Fruit fly (Drosophila melanogaster) whole organism, embryonic: ENCODE data around the gene Cdc16.
A peak's percentile ranks its signal among the peaks of the same experiment; 100 is the strongest.

Experiments used
- Ada2b ChIP-seq: fragments of 200-800 bp; sonication (Bioruptor generic); IDR thresholded peaks from 2 replicates; pipeline ENCODE4 v1.3.6; 2022; ENCODE audit warnings: missing biosample characterization, missing genetic modification characterization
- Awh ChIP-seq: fragments of 200-800 bp; sonication (Bioruptor generic); IDR thresholded peaks from 2 replicates; pipeline ENCODE4, ENCODE4 v1.3.6; 2022; ENCODE audit warnings: missing biosample characterization, missing genetic modification characterization
- CG10462 ChIP-seq: fragments of 200-800 bp; sonication (Bioruptor generic); optimal IDR thresholded peaks from 2 replicates; lab custom pipeline; 2016; ENCODE audit warnings: missing biosample characterization, missing genetic modification characterization
- CG10565 ChIP-seq: fragments of 200-800 bp; sonication (Bioruptor generic); optimal IDR thresholded peaks from 3 replicates; lab custom pipeline; 2016; ENCODE audit warnings: missing biosample characterization, mild to moderate bottlenecking, missing genetic modification characterization
- CG10979 ChIP-seq: fragments of 200-800 bp; sonication (Bioruptor generic); optimal IDR thresholded peaks from 2 replicates; lab custom pipeline; 2018; ENCODE audit warnings: missing biosample characterization, mild to moderate bottlenecking, missing genetic modification characterization, moderate library complexity
- CG12744 ChIP-seq: fragments of 200-800 bp; sonication (Bioruptor generic); optimal IDR thresholded peaks from 2 replicates; lab custom pipeline; 2016; ENCODE audit warnings: missing biosample characterization, missing genetic modification characterization
- CG12769 ChIP-seq: fragments of 200-800 bp; sonication (Bioruptor generic); optimal IDR thresholded peaks from 2 replicates; lab custom pipeline; 2019; ENCODE audit warnings: missing biosample characterization, mild to moderate bottlenecking, missing genetic modification characterization, moderate library complexity
- CG13775 ChIP-seq: fragments of 200-800 bp; sonication (Bioruptor generic); optimal IDR thresholded peaks from 3 replicates; lab custom pipeline; 2017; ENCODE audit warnings: missing biosample characterization, mild to moderate bottlenecking, missing genetic modification characterization
- CG14710 ChIP-seq: fragments of 200-800 bp; sonication (Bioruptor generic); optimal IDR thresholded peaks from 3 replicates; lab custom pipeline; 2019; ENCODE audit warnings: missing biosample characterization, mild to moderate bottlenecking, missing genetic modification characterization, moderate library complexity
- CG17186 ChIP-seq: fragments of 200-800 bp; sonication (Bioruptor generic); optimal IDR thresholded peaks from 3 replicates; lab custom pipeline; 2017; ENCODE audit warnings: missing biosample characterization, missing genetic modification reagents, missing genetic modification characterization
- CG17361 ChIP-seq: fragments of 200-800 bp; sonication (Bioruptor generic); IDR thresholded peaks from 3 replicates; pipeline ENCODE4 v1.3.6; 2022; ENCODE audit warnings: missing biosample characterization, missing genetic modification characterization
- CG17385 ChIP-seq: fragments of 200-800 bp; sonication (Bioruptor generic); optimal IDR thresholded peaks from 3 replicates; lab custom pipeline; 2018; ENCODE audit warnings: missing biosample characterization, mild to moderate bottlenecking, missing genetic modification characterization
- CG17829 ChIP-seq: fragments of 200-800 bp; optimal IDR thresholded peaks from 2 replicates; lab custom pipeline; 2019; ENCODE audit warnings: missing biosample characterization, mild to moderate bottlenecking, missing genetic modification characterization, moderate library complexity
- CG18011 ChIP-seq: fragments of 200-800 bp; sonication (Bioruptor generic); optimal IDR thresholded peaks from 2 replicates; lab custom pipeline; 2017; ENCODE audit warnings: missing biosample characterization, missing genetic modification characterization, mild to moderate bottlenecking, moderate library complexity, missing genotype
- CG2116 ChIP-seq: fragments of 200-800 bp; sonication (Bioruptor generic); optimal IDR thresholded peaks from 3 replicates; lab custom pipeline; 2018; ENCODE audit warnings: missing biosample characterization, mild to moderate bottlenecking, missing genetic modification characterization
- CG2875 ChIP-seq: fragments of 200-800 bp; sonication (Bioruptor generic); optimal IDR thresholded peaks from 2 replicates; lab custom pipeline; 2017; ENCODE audit warnings: missing biosample characterization, mild to moderate bottlenecking, missing genetic modification characterization, missing genetic modification reagents
- CG3407 ChIP-seq: fragments of 200-800 bp; sonication (Bioruptor generic); optimal IDR thresholded peaks from 2 replicates; lab custom pipeline; 2018; ENCODE audit warnings: missing biosample characterization, mild to moderate bottlenecking, missing genetic modification characterization
- CG43689 ChIP-seq: fragments of 200-800 bp; sonication (Bioruptor generic); IDR thresholded peaks from 2 replicates; pipeline ENCODE4 v1.3.6; 2022; ENCODE audit warnings: missing biosample characterization, missing genetic modification characterization
- CG5180 ChIP-seq: fragments of 200-800 bp; sonication (Bioruptor generic); optimal IDR thresholded peaks from 3 replicates; lab custom pipeline; 2017; ENCODE audit warnings: missing biosample characterization, missing genetic modification characterization, mild to moderate bottlenecking, moderate library complexity, missing genetic modification reagents
- CG7745 ChIP-seq: fragments of 200-800 bp; sonication (Bioruptor generic); optimal IDR thresholded peaks from 2 replicates; lab custom pipeline; 2018; ENCODE audit warnings: missing biosample characterization, mild to moderate bottlenecking, missing genetic modification characterization, moderate library complexity
- CG9609 ChIP-seq: fragments of 200-800 bp; sonication (Bioruptor generic); optimal IDR thresholded peaks from 3 replicates; lab custom pipeline; 2016; ENCODE audit warnings: missing biosample characterization, missing genetic modification characterization
- CG9797 ChIP-seq: fragments of 200-800 bp; sonication (Bioruptor generic); optimal IDR thresholded peaks from 3 replicates; lab custom pipeline; 2018; ENCODE audit warnings: missing biosample characterization, mild to moderate bottlenecking, missing genetic modification characterization
- D ChIP-seq, 2 experiments: fragments of 200-800 bp in 1 of 2; fragments of >200 bp in 1 of 2; sonication (Bioruptor generic) in 1 of 2; optimal IDR thresholded peaks; 2 replicates in 1 of 2; 3 replicates in 1 of 2; lab custom pipeline; 2017; ENCODE audit warnings: mild to moderate bottlenecking in 1 of 2, missing biosample characterization in 1 of 2, missing genetic modification characterization in 1 of 2, missing genetic modification reagents in 1 of 2
- Deaf1 ChIP-seq: fragments of 200-800 bp; optimal IDR thresholded peaks from 3 replicates; lab custom pipeline; 2019; ENCODE audit warnings: missing biosample characterization, mild to moderate bottlenecking, missing genetic modification characterization, moderate library complexity
- Dfd ChIP-seq, 2 experiments: fragments of >200 bp; optimal IDR thresholded peaks; 2 replicates each; lab custom pipeline; 2017; ENCODE audit warnings: missing biosample characterization in 2 of 2, missing genetic modification characterization in 2 of 2
- H2.0 ChIP-seq: fragments of 200-800 bp; sonication (Bioruptor generic); IDR thresholded peaks from 2 replicates; pipeline ENCODE4 v1.3.6; 2022; ENCODE audit warnings: missing biosample characterization, missing genetic modification characterization
- HHEX ChIP-seq: fragments of 200-800 bp; sonication (Bioruptor generic); optimal IDR thresholded peaks from 3 replicates; lab custom pipeline; 2017; ENCODE audit warnings: missing biosample characterization, mild to moderate bottlenecking, missing genetic modification characterization, missing genetic modification reagents
- HLH54F ChIP-seq: fragments of 200-800 bp; sonication (Bioruptor generic); optimal IDR thresholded peaks from 3 replicates; lab custom pipeline; 2016; ENCODE audit warnings: missing biosample characterization, missing genetic modification characterization
- Lpt ChIP-seq: fragments of >200 bp; optimal IDR thresholded peaks from 2 replicates; lab custom pipeline; 2018; ENCODE audit warnings: missing biosample characterization, missing genetic modification characterization
- Sry-β ChIP-seq: fragments of 200-800 bp; sonication (Bioruptor generic); optimal IDR thresholded peaks from 2 replicates; lab custom pipeline; 2018; ENCODE audit warnings: missing biosample characterization, mild to moderate bottlenecking, missing genetic modification characterization, moderate library complexity
- Ssrp ChIP-seq: fragments of 200-800 bp; sonication (Bioruptor generic); optimal IDR thresholded peaks from 2 replicates; lab custom pipeline; 2018; ENCODE audit warnings: missing biosample characterization, mild to moderate bottlenecking, missing genetic modification characterization, moderate library complexity
- ab ChIP-seq: fragments of 200-800 bp; sonication (Bioruptor generic); optimal IDR thresholded peaks from 2 replicates; lab custom pipeline; 2016; ENCODE audit warnings: missing biosample characterization, missing genetic modification characterization
- emc ChIP-seq: fragments of 200-800 bp; sonication (Bioruptor generic); optimal IDR thresholded peaks from 2 replicates; lab custom pipeline; 2016; ENCODE audit warnings: missing biosample characterization, missing genetic modification characterization
- fd96Cb ChIP-seq: fragments of 200-800 bp; sonication (Bioruptor generic); optimal IDR thresholded peaks from 2 replicates; lab custom pipeline; 2018; ENCODE audit warnings: missing biosample characterization, mild to moderate bottlenecking, missing genetic modification characterization, moderate library complexity
- ftz-f1 ChIP-seq: fragments of 200-800 bp; sonication (Bioruptor generic); optimal IDR thresholded peaks from 2 replicates; lab custom pipeline; 2016; ENCODE audit warnings: missing biosample characterization, missing genetic modification characterization
- fu2 ChIP-seq: fragments of 200-800 bp; sonication (Bioruptor generic); optimal IDR thresholded peaks from 2 replicates; lab custom pipeline; 2016; ENCODE audit warnings: missing biosample characterization, missing genetic modification characterization
- gem ChIP-seq: fragments of 200-800 bp; sonication (Bioruptor generic); optimal IDR thresholded peaks from 2 replicates; lab custom pipeline; 2019; ENCODE audit warnings: missing biosample characterization, mild to moderate bottlenecking, missing genetic modification characterization, moderate library complexity
- grau ChIP-seq: fragments of 200-800 bp; optimal IDR thresholded peaks from 3 replicates; lab custom pipeline; 2019; ENCODE audit warnings: missing biosample characterization, mild to moderate bottlenecking, missing genetic modification characterization, moderate library complexity
- gsb ChIP-seq: fragments of 200-800 bp; sonication (Bioruptor generic); IDR thresholded peaks from 2 replicates; pipeline ENCODE4 v1.3.6; 2022; ENCODE audit warnings: missing biosample characterization, missing genetic modification characterization
- her ChIP-seq: fragments of 200-800 bp; sonication (Bioruptor generic); optimal IDR thresholded peaks from 2 replicates; lab custom pipeline; 2016; ENCODE audit warnings: missing biosample characterization, missing genetic modification characterization
- maf-S ChIP-seq: fragments of 200-800 bp; sonication (Bioruptor generic); optimal IDR thresholded peaks from 2 replicates; lab custom pipeline; 2016; ENCODE audit warnings: missing biosample characterization, missing genetic modification characterization
- p53 ChIP-seq: fragments of 200-800 bp; sonication (Bioruptor generic); optimal IDR thresholded peaks from 2 replicates; lab custom pipeline; 2016; ENCODE audit warnings: missing biosample characterization, missing genetic modification characterization
- peb ChIP-seq: fragments of 200-800 bp; sonication (Bioruptor generic); IDR thresholded peaks from 2 replicates; pipeline ENCODE4 v1.3.6; 2022; ENCODE audit warnings: missing biosample characterization, missing genetic modification characterization
- pho ChIP-seq: fragments of 200-800 bp; sonication (Bioruptor generic); optimal IDR thresholded peaks from 2 replicates; lab custom pipeline; 2016; ENCODE audit warnings: missing biosample characterization, missing genetic modification characterization
- pnt ChIP-seq: fragments of 200-800 bp; sonication (Bioruptor generic); optimal IDR thresholded peaks from 3 replicates; lab custom pipeline; 2016; ENCODE audit warnings: missing biosample characterization, missing genetic modification characterization
- pum ChIP-seq: fragments of 200-800 bp; sonication (Bioruptor generic); optimal IDR thresholded peaks from 2 replicates; lab custom pipeline; 2016; ENCODE audit warnings: missing biosample characterization, missing genetic modification characterization
- sisA ChIP-seq: fragments of 200-800 bp; sonication (Bioruptor generic); IDR thresholded peaks from 2 replicates; pipeline ENCODE4 v1.3.6; 2022; ENCODE audit warnings: missing biosample characterization, missing genetic modification characterization
- slbo ChIP-seq: fragments of 200-800 bp; sonication (Bioruptor generic); IDR thresholded peaks from 2 replicates; pipeline ENCODE4 v1.3.6; 2022; ENCODE audit warnings: missing biosample characterization, missing genetic modification characterization
- slp2 ChIP-seq: fragments of 200-800 bp; sonication (Bioruptor generic); optimal IDR thresholded peaks from 2 replicates; lab custom pipeline; 2016; ENCODE audit warnings: missing biosample characterization, missing genetic modification characterization
- vfl ChIP-seq: fragments of 200-800 bp; sonication (Bioruptor generic); optimal IDR thresholded peaks from 2 replicates; lab custom pipeline; 2016; ENCODE audit warnings: missing biosample characterization, missing genetic modification characterization
- yki ChIP-seq: fragments of >200 bp; optimal IDR thresholded peaks from 3 replicates; lab custom pipeline; 2018

Cdc16 gene

dm6 chr3R:23251256-23251655, 29.7 kb upstream of the Cdc16 start, which contains the start of the genes Rad60 and EloA (continued):
- TF ChIP-seq D (optimal IDR thresholded peaks at IDR 0.05; lab: Kevin White, UChicago) (peak; percentile 42), D (GFP tag; optimal IDR thresholded peaks at IDR 0.05; lab: Kevin White, UChicago) (peak; percentile 29), CG17361 (peak; percentile 75), emc (GFP tag; lab: Kevin White, UChicago) (peak; percentile 67), maf-S (GFP tag; lab: Kevin White, UChicago) (peak; percentile 85), CG3407 (GFP tag; lab: Kevin White, UChicago) (no peak), CG5180 (GFP tag; lab: Kevin White, UChicago) (no peak), Deaf1 (tag; lab: Kevin White, UChicago) (peak; percentile 41), grau (tag; lab: Kevin White, UChicago) (peak; percentile 71), her (GFP tag; lab: Kevin White, UChicago) (peak; percentile 83), CG12769 (peak; percentile 80), gem (tag; lab: Kevin White, UChicago) (peak; percentile 79), slbo (peak; percentile 80), pnt (GFP tag; lab: Kevin White, UChicago) (peak; percentile 72), CG2875 (peak; percentile 52), CG9609 (GFP tag; lab: Kevin White, UChicago) (peak; percentile 85), CG17385 (GFP tag; lab: Kevin White, UChicago) (peak; percentile 56), fu2 (peak; percentile 82), CG43689 (GFP tag; lab: Robert Waterston, UW) (no peak), CG18011 (peak; percentile 60), CG17829 (peak; percentile 84), Awh (GFP tag; lab: Robert Waterston, UW) (peak; percentile 68), CG10565 (no peak), yki (lab: Kevin White, UChicago) (no peak), slp2 (GFP tag; lab: Kevin White, UChicago) (peak; percentile 84), H2.0 (GFP tag; lab: Robert Waterston, UW) (peak; percentile 69), pum (GFP tag; lab: Kevin White, UChicago) (peak; percentile 87), pho (GFP tag; lab: Kevin White, UChicago) (peak; percentile 83), HHEX (GFP tag; lab: Kevin White, UChicago) (peak; percentile 41), ab (peak; percentile 56), peb (peak; percentile 58; the same call in 1 of the 2 replicates), HLH54F (GFP tag; lab: Kevin White, UChicago) (peak; percentile 84), sisA (GFP tag; lab: Robert Waterston, UW) (peak; percentile 64), Lpt (no peak), Sry-β (GFP tag; lab: Kevin White, UChicago) (peak; percentile 69), Ada2b (GFP tag; lab: Robert Waterston, UW) (peak; percentile 57; the same call in 1 of the 2 replicates), vfl (GFP tag; lab: Kevin White, UChicago) (peak; percentile 70), CG17186 (GFP tag; lab: Kevin White, UChicago) (peak; percentile 83), ftz-f1 (GFP tag; lab: Kevin White, UChicago) (peak; percentile 77), p53 (peak; percentile 58), fd96Cb (tag; lab: Kevin White, UChicago) (peak; percentile 38), CG14710 (tag; lab: Kevin White, UChicago) (peak; percentile 86), gsb (no peak), Ssrp (tag; lab: Kevin White, UChicago) (peak; percentile 24), Dfd (GFP tag; optimal IDR thresholded peaks at IDR 0.05; lab: Kevin White, UChicago) (no peak), CG9797 (GFP tag; lab: Kevin White, UChicago) (peak; percentile 51), CG2116 (GFP tag; lab: Kevin White, UChicago) (peak; percentile 96), CG12744 (GFP tag; lab: Kevin White, UChicago) (peak; percentile 75), CG7745 (no peak), CG10979 (tag; lab: Kevin White, UChicago) (peak; percentile 65), CG10462 (GFP tag; lab: Kevin White, UChicago) (peak; percentile 45), CG13775 (GFP tag; lab: Kevin White, UChicago) (peak; percentile 73)
